ENCODE assay signal across 2 fruit fly cellular contexts in the genomic region with DNA sequence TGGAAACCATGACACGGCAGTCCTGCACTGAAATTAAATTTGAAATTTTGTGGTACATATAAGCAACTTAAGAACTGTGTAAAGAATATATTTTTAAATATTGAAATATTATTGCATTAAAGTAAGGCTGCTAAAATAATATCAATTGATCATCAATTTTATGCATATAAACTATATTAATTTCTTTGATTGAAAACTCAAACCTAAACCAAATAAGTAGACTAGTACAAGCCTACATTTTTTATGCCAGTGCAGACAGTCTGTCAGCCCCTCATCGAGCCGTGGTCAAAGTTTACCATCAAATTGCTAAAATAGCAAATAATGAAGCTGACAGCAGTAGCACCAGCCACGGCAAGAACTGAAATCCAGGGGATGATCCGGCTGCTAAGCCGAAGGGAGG.
TF ChIP-seq lines count a peak whose summit lies in the region.

No protein-coding gene starts in this region.

- no peak for TF ChIP-seq CTCF in whole organism, embryonic (GFP tag; optimal IDR thresholded peaks at IDR 0.05; lab: Kevin White, UChicago)

TF ChIP-seq in whole organism, embryonic, 481 proteins besides CTCF, POLR2A, EP300 and RAD21 (continues in another document):
- TF ChIP-seq CG2712 (tag; optimal IDR thresholded peaks at IDR 0.05; lab: Kevin White, UChicago) (peak; percentile 63), gem (tag; optimal IDR thresholded peaks at IDR 0.05; lab: Kevin White, UChicago) (peak; percentile 41), Xrp1 (GFP tag; IDR thresholded peaks at IDR 0.05; lab: Robert Waterston, UW) (peak; percentile 49; the same call in 1 of the 2 replicates), nmo (GFP tag; optimal IDR thresholded peaks at IDR 0.05; lab: Kevin White, UChicago) (peak; percentile 13), rib (GFP tag; IDR thresholded peaks at IDR 0.05; lab: Robert Waterston, UW) (no peak), CG15696 (tag; optimal IDR thresholded peaks at IDR 0.05; lab: Kevin White, UChicago) (peak; percentile 2), CG7556 (GFP tag; optimal IDR thresholded peaks at IDR 0.05; lab: Kevin White, UChicago) (peak; percentile 22), Aef1 (GFP tag; IDR thresholded peaks at IDR 0.05; lab: Robert Waterston, UW) (no peak), D19A (tag; optimal IDR thresholded peaks at IDR 0.05; lab: Kevin White, UChicago) (peak; percentile 35), CG18262 (tag; optimal IDR thresholded peaks at IDR 0.05; lab: Kevin White, UChicago) (peak; percentile 55), CG14965 (GFP tag; optimal IDR thresholded peaks at IDR 0.05; lab: Kevin White, UChicago; ENCODE audit: borderline replicate concordance) (no peak), sens (GFP tag; lab: Kevin White, UChicago) (peak; percentile 9), CG7839 (tag; optimal IDR thresholded peaks at IDR 0.05; lab: Kevin White, UChicago) (peak; percentile 8), lola (GFP tag; optimal IDR thresholded peaks at IDR 0.05; lab: Kevin White, UChicago) (peak in 1 of 3 experiments; percentile 35), dmrt99B (tag; optimal IDR thresholded peaks at IDR 0.05; lab: Kevin White, UChicago) (peak; percentile 26), CG31441 (GFP tag; IDR thresholded peaks at IDR 0.05; lab: Robert Waterston, UW) (peak; percentile 34; the same call in 1 of the 2 replicates), Tbp (GFP tag; optimal IDR thresholded peaks at IDR 0.05; lab: Kevin White, UChicago) (no peak), dmrt11E (tag; optimal IDR thresholded peaks at IDR 0.05; lab: Kevin White, UChicago) (peak; percentile 33), CG17829 (tag; optimal IDR thresholded peaks at IDR 0.05; lab: Kevin White, UChicago) (peak; percentile 19), lov (optimal IDR thresholded peaks at IDR 0.05; lab: Kevin White, UChicago) (no peak), lov (GFP tag; IDR thresholded peaks at IDR 0.05; lab: Robert Waterston, UW) (no peak), CG17328 (GFP tag; IDR thresholded peaks at IDR 0.05; lab: Robert Waterston, UW) (no peak), CG10979 (tag; optimal IDR thresholded peaks at IDR 0.05; lab: Kevin White, UChicago) (peak; percentile 40), Mrtf (GFP tag; IDR thresholded peaks at IDR 0.05; lab: Robert Waterston, UW) (no peak), CG7271 (tag; optimal IDR thresholded peaks at IDR 0.05; lab: Kevin White, UChicago) (no peak), Blimp-1 (GFP tag; optimal IDR thresholded peaks at IDR 0.05; lab: Kevin White, UChicago) (peak; percentile 14), CG12391 (tag; optimal IDR thresholded peaks at IDR 0.05; lab: Kevin White, UChicago) (peak; percentile 1), Doc2 (GFP tag; IDR thresholded peaks at IDR 0.05; lab: Robert Waterston, UW) (no peak), Optix (GFP tag; IDR thresholded peaks at IDR 0.05; lab: Robert Waterston, UW) (no peak), CG17361 (GFP tag; IDR thresholded peaks at IDR 0.05; lab: Robert Waterston, UW) (0 out of 3 replicates have a peak, but pooled peaks have one; percentile 35), zf30C (GFP tag; optimal IDR thresholded peaks at IDR 0.05; lab: Kevin White, UChicago) (peak; percentile 39), ttk (GFP tag; IDR thresholded peaks at IDR 0.05; lab: Robert Waterston, UW) (no peak), sisA (GFP tag; IDR thresholded peaks at IDR 0.05; lab: Robert Waterston, UW) (no peak), CG14710 (tag; optimal IDR thresholded peaks at IDR 0.05; lab: Kevin White, UChicago) (peak; percentile 16), Dip2 (GFP tag; IDR thresholded peaks at IDR 0.05; lab: Robert Waterston, UW) (no peak), bsh (GFP tag; optimal IDR thresholded peaks at IDR 0.05; lab: Kevin White, UChicago) (peak in 1 of 2 experiments; percentile 15), CG11504 (tag; optimal IDR thresholded peaks at IDR 0.05; lab: Kevin White, UChicago) (peak; percentile 39), Bteb2 (GFP tag; optimal IDR thresholded peaks at IDR 0.05; lab: Kevin White, UChicago) (no peak), CG10267 (tag; optimal IDR thresholded peaks at IDR 0.05; lab: Kevin White, UChicago) (peak; percentile 26), Adf1 (GFP tag; IDR thresholded peaks at IDR 0.05; lab: Robert Waterston, UW) (no peak), fd3F (GFP tag; optimal IDR thresholded peaks at IDR 0.05; lab: Kevin White, UChicago) (no peak), CG6683 (GFP tag; optimal IDR thresholded peaks at IDR 0.05; lab: Kevin White, UChicago) (no peak), Six4 (GFP tag; optimal IDR thresholded peaks at IDR 0.05; lab: Kevin White, UChicago) (no peak), Sox100B (GFP tag; optimal IDR thresholded peaks at IDR 0.05; lab: Kevin White, UChicago) (peak; percentile 9)

TF ChIP-seq in whole organism, prepupa, 60 proteins besides CTCF, POLR2A, EP300 and RAD21:
- TF ChIP-seq Gug (GFP tag; IDR thresholded peaks at IDR 0.05; lab: Robert Waterston, UW) (no peak), CG4318 (GFP tag; optimal IDR thresholded peaks at IDR 0.05; lab: Kevin White, UChicago) (no peak), CG8119 (GFP tag; IDR thresholded peaks at IDR 0.05; lab: Robert Waterston, UW) (no peak), spab (GFP tag; optimal IDR thresholded peaks at IDR 0.05; lab: Kevin White, UChicago) (no peak), CG6808 (GFP tag; optimal IDR thresholded peaks at IDR 0.05; lab: Kevin White, UChicago) (no peak), OdsH (GFP tag; optimal IDR thresholded peaks at IDR 0.05; lab: Kevin White, UChicago) (no peak), Eip78C (GFP tag; lab: Kevin White, UChicago) (peak; percentile 51), CG7368 (GFP tag; optimal IDR thresholded peaks at IDR 0.05; lab: Kevin White, UChicago) (no peak)
